Fruit fly (Drosophila melanogaster): ENCODE measurements around the gene CG2082.

CG2082 gene

DNA sequence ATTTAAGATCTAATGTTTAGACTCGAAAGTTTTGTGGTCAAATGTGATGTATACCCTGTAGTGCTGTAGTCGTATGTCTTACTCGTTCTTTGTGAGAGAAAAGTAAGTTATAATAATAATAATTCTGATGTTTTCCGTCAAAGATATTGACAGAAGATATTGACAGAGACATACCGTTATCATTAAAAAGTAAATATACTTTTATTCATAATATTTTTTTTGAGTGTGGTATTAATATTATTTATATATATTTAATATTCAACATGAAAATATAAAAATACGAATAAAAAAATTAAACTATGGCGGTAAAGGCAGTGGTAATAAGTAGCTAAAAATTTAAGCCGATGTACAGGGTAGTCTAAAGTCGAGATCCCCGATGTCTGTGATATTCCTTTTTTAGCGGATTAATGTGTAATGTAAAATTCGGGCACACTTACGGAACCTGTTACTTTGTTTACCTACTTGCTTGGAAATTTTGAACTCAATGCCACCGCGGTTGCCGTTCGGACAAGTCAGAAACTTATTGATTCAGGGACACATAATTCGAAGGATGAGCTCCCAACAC is 44.5 kb downstream of the CG2082 start, which contains the start of the genes CG2100 and CG1236 (continued):
- TF ChIP-seq CG10321 (GFP tag; IDR thresholded peaks at IDR 0.05) (no peak), wor (GFP tag; IDR thresholded peaks at IDR 0.05) (peak; percentile 54; the same call in 1 of the 2 replicates), gsb-n (tag; optimal IDR thresholded peaks at IDR 0.05) (no peak), CG2202 (tag; optimal IDR thresholded peaks at IDR 0.05) (peak; percentile 38), CG3281 (GFP tag; optimal IDR thresholded peaks at IDR 0.05) (peak; percentile 87), ranshi (GFP tag; IDR thresholded peaks at IDR 0.05) (peak; percentile 77), CG1602 (GFP tag; optimal IDR thresholded peaks at IDR 0.05) (peak; percentile 87), ap (GFP tag; IDR thresholded peaks at IDR 0.05) (no peak; the same call in 1 of the 2 replicates), Xbp1 (GFP tag; optimal IDR thresholded peaks at IDR 0.05) (peak; percentile 85), CG15011 (GFP tag; optimal IDR thresholded peaks at IDR 0.05) (no peak), CG4730 (GFP tag; IDR thresholded peaks at IDR 0.05) (peak; percentile 66), CG17829 (tag; optimal IDR thresholded peaks at IDR 0.05) (peak; percentile 91), CG31224 (GFP tag; IDR thresholded peaks at IDR 0.05) (peak; percentile 72; the same call in 1 of the 2 replicates), toy (GFP tag; IDR thresholded peaks at IDR 0.05) (0 out of 2 replicates have a peak, but pooled peaks have one; percentile 39), CG30431 (GFP tag; optimal IDR thresholded peaks at IDR 0.05) (peak; percentile 82), gem (tag; optimal IDR thresholded peaks at IDR 0.05) (peak; percentile 95), fru (optimal IDR thresholded peaks at IDR 0.05) (no peak), gt (GFP tag; IDR thresholded peaks at IDR 0.05) (no peak), CG32767 (GFP tag; IDR thresholded peaks at IDR 0.05) (0 out of 2 replicates have a peak, but pooled peaks have one; percentile 70), fd96Cb (tag; optimal IDR thresholded peaks at IDR 0.05) (peak; percentile 87), dmrt11E (tag; optimal IDR thresholded peaks at IDR 0.05) (peak; percentile 91), Bteb2 (GFP tag; optimal IDR thresholded peaks at IDR 0.05) (no peak), cg (GFP tag; optimal IDR thresholded peaks at IDR 0.05) (no peak), Eip74EF (GFP tag; optimal IDR thresholded peaks at IDR 0.05) (peak in 1 of 2 experiments; percentile 83), Dll (GFP tag; IDR thresholded peaks at IDR 0.05; ENCODE audit: partially characterized antibody) (no peak), Doc2 (GFP tag; IDR thresholded peaks at IDR 0.05) (no peak), CG4820 (GFP tag; optimal IDR thresholded peaks at IDR 0.05) (peak; percentile 79), CrebB (tag; optimal IDR thresholded peaks at IDR 0.05) (peak; percentile 36), CG16779 (GFP tag; IDR thresholded peaks at IDR 0.05) (no peak), Jarid2 (GFP tag; optimal IDR thresholded peaks at IDR 0.05) (peak; percentile 60), peb (GFP tag; IDR thresholded peaks at IDR 0.05) (0 out of 2 replicates have a peak, but pooled peaks have one; percentile 19), CG6254 (GFP tag; optimal IDR thresholded peaks at IDR 0.05) (peak; percentile 77), CG17912 (GFP tag; optimal IDR thresholded peaks at IDR 0.05) (no peak), CG11093 (GFP tag; IDR thresholded peaks at IDR 0.05) (0 out of 3 replicates have a peak, but pooled peaks have one; percentile 51), Hand (GFP tag; optimal IDR thresholded peaks at IDR 0.05) (peak; percentile 44), btn (GFP tag; optimal IDR thresholded peaks at IDR 0.05) (peak; percentile 3), trem (tag; optimal IDR thresholded peaks at IDR 0.05) (peak; percentile 82), YL-1 (GFP tag; optimal IDR thresholded peaks at IDR 0.05) (peak; percentile 71), CG2889 (GFP tag; IDR thresholded peaks at IDR 0.05) (peak; percentile 49; the same call in 1 of the 3 replicates), CG3407 (GFP tag; optimal IDR thresholded peaks at IDR 0.05) (peak; percentile 77), ham (GFP tag; IDR thresholded peaks at IDR 0.05) (no peak), eyg (GFP tag; optimal IDR thresholded peaks at IDR 0.05) (no peak), CG34422 (GFP tag; IDR thresholded peaks at IDR 0.05) (peak; percentile 72; the same call in 2 of the 3 replicates), luna (GFP tag; optimal IDR thresholded peaks at IDR 0.05) (no peak), bowl (GFP tag; IDR thresholded peaks at IDR 0.05) (no peak), Kr (GFP tag; optimal IDR thresholded peaks at IDR 0.05) (no peak), Aef1 (GFP tag; IDR thresholded peaks at IDR 0.05) (peak; percentile 75), CG8359 (GFP tag; optimal IDR thresholded peaks at IDR 0.05; ENCODE audit: borderline replicate concordance) (peak; percentile 63), disco-r (GFP tag; optimal IDR thresholded peaks at IDR 0.05) (peak; percentile 22), cato (GFP tag; optimal IDR thresholded peaks at IDR 0.05; ENCODE audit: borderline replicate concordance) (peak; percentile 62)

Measured in whole organism, embryonic.